Worm (Caenorhabditis elegans) whole organism, L2 larva: Measurements from ENCODE around the gene kdin-1.
A peak's percentile ranks its signal among the peaks of the same experiment; 100 is the strongest.

Experiments
- C34F6.9 ChIP-seq: fragments of 150-350 bp; optimal IDR thresholded peaks from 2 replicates; lab custom pipeline; 2014; ENCODE audit warnings: missing biosample characterization, missing genetic modification characterization
- F13H6.1 ChIP-seq: sonication (generic microtip); optimal IDR thresholded peaks from 2 replicates; lab custom pipeline; 2016; ENCODE audit warnings: missing genetic modification characterization, missing compliant biosample characterization
- Y55F3AM.14 ChIP-seq: fragments of 200-800 bp; sonication (Bioruptor generic); optimal IDR thresholded peaks from 2 replicates; lab custom pipeline; 2018; ENCODE audit warnings: mild to moderate bottlenecking, missing genetic modification characterization, missing compliant biosample characterization
- aly-2 ChIP-seq: fragments of 150-350 bp; optimal IDR thresholded peaks from 2 replicates; lab custom pipeline; 2014; ENCODE audit warnings: missing biosample characterization, missing genetic modification characterization
- ama-1 ChIP-seq: fragments of 150-350 bp; optimal IDR thresholded peaks from 2 replicates; lab custom pipeline; 2018; ENCODE audit warnings: inconsistent platforms
- blmp-1 ChIP-seq: sonication (generic microtip); optimal IDR thresholded peaks from 2 replicates; lab custom pipeline; 2017; ENCODE audit warnings: missing genetic modification characterization, mild to moderate bottlenecking, missing compliant biosample characterization, antibody characterized with exemption, moderate library complexity; ENCODE audit not compliant: insufficient read depth
- ceh-16 ChIP-seq: fragments of 150-350 bp; optimal IDR thresholded peaks from 2 replicates; lab custom pipeline; 2014; ENCODE audit warnings: missing biosample characterization, missing genetic modification characterization
- ceh-82 ChIP-seq: fragments of 150-350 bp; optimal IDR thresholded peaks from 2 replicates; lab custom pipeline; 2014; ENCODE audit warnings: missing biosample characterization, missing genetic modification characterization
- crh-2 ChIP-seq: sonication (generic microtip); optimal IDR thresholded peaks from 2 replicates; lab custom pipeline; 2017; ENCODE audit warnings: missing biosample characterization, missing genetic modification characterization
- dmd-4 ChIP-seq: sonication (generic microtip); optimal IDR thresholded peaks from 2 replicates; lab custom pipeline; 2017; ENCODE audit warnings: missing biosample characterization, missing genetic modification characterization
- elt-1 ChIP-seq: fragments of 150-350 bp; optimal IDR thresholded peaks from 2 replicates; lab custom pipeline; 2014; ENCODE audit warnings: missing biosample characterization, missing genetic modification characterization
- elt-3 ChIP-seq: sonication (generic microtip); optimal IDR thresholded peaks from 2 replicates; lab custom pipeline; 2017; ENCODE audit warnings: missing biosample characterization, missing genetic modification characterization
- fos-1 ChIP-seq: fragments of 150-350 bp; optimal IDR thresholded peaks from 2 replicates; lab custom pipeline; 2014; ENCODE audit warnings: missing biosample characterization, missing genetic modification characterization
- lin-11 ChIP-seq: fragments of 150-350 bp; sonication (generic microtip); optimal IDR thresholded peaks from 2 replicates; lab custom pipeline; 2014; ENCODE audit warnings: missing biosample characterization, missing genetic modification characterization, inconsistent platforms, mixed read lengths
- lin-39 ChIP-seq: fragments of 150-350 bp; optimal IDR thresholded peaks from 2 replicates; lab custom pipeline; 2014; ENCODE audit warnings: missing biosample characterization, missing genetic modification reagents, missing genetic modification characterization
- lsy-2 ChIP-seq, 2 experiments: fragments of 150-350 bp in 1 of 2; sonication (generic microtip) in 1 of 2; optimal IDR thresholded peaks; 2 replicates each; lab custom pipeline; 2014 to 2017; ENCODE audit warnings: missing biosample characterization in 2 of 2, missing genetic modification characterization in 2 of 2
- mdl-1 ChIP-seq, 2 experiments: fragments of 150-350 bp in 1 of 2; sonication (generic microtip) in 1 of 2; optimal IDR thresholded peaks; 2 replicates each; lab custom pipeline; 2017; ENCODE audit warnings: missing biosample characterization in 2 of 2, missing genetic modification characterization in 2 of 2
- nhr-10 ChIP-seq: sonication (generic microtip); optimal IDR thresholded peaks from 2 replicates; lab custom pipeline; 2017; ENCODE audit warnings: missing biosample characterization, missing genetic modification characterization
- nhr-11 ChIP-seq: fragments of 150-350 bp; optimal IDR thresholded peaks from 2 replicates; lab custom pipeline; 2014; ENCODE audit warnings: missing biosample characterization, missing genetic modification characterization
- nhr-12 ChIP-seq: fragments of 150-350 bp; optimal IDR thresholded peaks from 2 replicates; lab custom pipeline; 2014; ENCODE audit warnings: missing biosample characterization, missing genetic modification characterization
- nhr-23 ChIP-seq: fragments of 150-350 bp; optimal IDR thresholded peaks from 2 replicates; lab custom pipeline; 2014; ENCODE audit warnings: missing biosample characterization, missing genetic modification reagents, missing genetic modification characterization
- nhr-237 ChIP-seq: fragments of 150-350 bp; optimal IDR thresholded peaks from 2 replicates; lab custom pipeline; 2014; ENCODE audit warnings: missing biosample characterization, missing genetic modification characterization
- nhr-25 ChIP-seq: fragments of 150-350 bp; sonication (generic microtip); optimal IDR thresholded peaks from 3 replicates; lab custom pipeline; 2014; ENCODE audit warnings: missing biosample characterization, missing genetic modification characterization
- nhr-6 ChIP-seq: fragments of 150-350 bp; optimal IDR thresholded peaks from 2 replicates; lab custom pipeline; 2014; ENCODE audit warnings: missing biosample characterization, missing genetic modification characterization
- nhr-77 ChIP-seq: fragments of 150-350 bp; optimal IDR thresholded peaks from 2 replicates; lab custom pipeline; 2014; ENCODE audit warnings: missing biosample characterization, missing genetic modification characterization
- peb-1 ChIP-seq: fragments of 150-350 bp; optimal IDR thresholded peaks from 2 replicates; lab custom pipeline; 2014; ENCODE audit warnings: missing biosample characterization, missing genetic modification characterization
- sem-4 ChIP-seq: fragments of 150-350 bp; optimal IDR thresholded peaks from 2 replicates; lab custom pipeline; 2014; ENCODE audit warnings: missing biosample characterization, missing genetic modification reagents, missing genetic modification characterization
- skn-1 ChIP-seq: sonication (generic microtip); optimal IDR thresholded peaks from 2 replicates; lab custom pipeline; 2017; ENCODE audit warnings: missing biosample characterization, missing genetic modification characterization
- sma-3 ChIP-seq: sonication (generic microtip); optimal IDR thresholded peaks from 2 replicates; lab custom pipeline; 2016; ENCODE audit warnings: missing genetic modification reagents, missing genetic modification characterization, missing compliant biosample characterization
- snpc-4 ChIP-seq: fragments of 150-350 bp; optimal IDR thresholded peaks from 2 replicates; lab custom pipeline; 2014; ENCODE audit warnings: missing biosample characterization, missing genetic modification characterization
- unc-39 ChIP-seq: fragments of 150-350 bp; optimal IDR thresholded peaks from 2 replicates; lab custom pipeline; 2014; ENCODE audit warnings: missing biosample characterization, missing genetic modification characterization
- unc-55 ChIP-seq: fragments of 150-350 bp; sonication (generic microtip); optimal IDR thresholded peaks from 3 replicates; lab custom pipeline; 2014; ENCODE audit warnings: missing biosample characterization, missing genetic modification reagents, missing genetic modification characterization
- zag-1 ChIP-seq: fragments of 150-350 bp; optimal IDR thresholded peaks from 2 replicates; lab custom pipeline; 2014; ENCODE audit warnings: missing biosample characterization, missing genetic modification characterization
- ztf-11 ChIP-seq: sonication (generic microtip); optimal IDR thresholded peaks from 2 replicates; lab custom pipeline; 2017; ENCODE audit warnings: missing biosample characterization, missing genetic modification characterization

Gene kdin-1

ce11 chrIV:11036222-11036621 lies 2.2 kb upstream of the kdin-1 start, which contains the start of gene fkb-1 (continued):
- TF ChIP-seq nhr-25 (tag; lab: Kevin White, UChicago) (peak; percentile 38), unc-55 (GFP tag; lab: Kevin White, UChicago) (peak; percentile 79)
- TF ChIP-seq, all 48 proteins: peak for 17

- TF ChIP-seq mdl-1 (tag; optimal IDR thresholded peaks at IDR 0.05; lab: Kevin White, UChicago) (no peak), zag-1 (tag; lab: Kevin White, UChicago) (peak; percentile 22), ceh-82 (no peak), ceh-16 (tag; lab: Kevin White, UChicago) (no peak), nhr-237 (tag; lab: Kevin White, UChicago) (no peak), crh-2 (tag; lab: Kevin White, UChicago) (no peak), elt-1 (tag; lab: Kevin White, UChicago) (no peak), nhr-23 (no peak), ama-1 (lab: Kevin White, UChicago) (no peak), lsy-2 (tag; optimal IDR thresholded peaks at IDR 0.05; lab: Kevin White, UChicago) (peak in 1 of 2 experiments; percentile 33), snpc-4 (tag; lab: Kevin White, UChicago) (no peak), nhr-12 (tag; lab: Kevin White, UChicago) (no peak), fos-1 (peak; percentile 73), sma-3 (no peak), nhr-10 (tag; lab: Kevin White, UChicago) (no peak), dmd-4 (tag; lab: Kevin White, UChicago) (no peak), C34F6.9 (no peak), lin-39 (tag; lab: Kevin White, UChicago) (no peak), skn-1 (no peak), Y55F3AM.14 (GFP tag; lab: Kevin White, UChicago) (no peak), F13H6.1 (tag; lab: Kevin White, UChicago) (no peak), blmp-1 (tag; lab: Kevin White, UChicago) (no peak), peb-1 (tag; lab: Kevin White, UChicago) (no peak)
Observed at ce11 chrIV:11037118-11037719, 1.2 kb upstream of the kdin-1 start.

- TF ChIP-seq sma-3 (no peak), lin-39 (tag; lab: Kevin White, UChicago) (no peak), nhr-77 (tag; lab: Kevin White, UChicago) (no peak), Y55F3AM.14 (GFP tag; lab: Kevin White, UChicago) (no peak), lin-11 (tag; lab: Kevin White, UChicago) (no peak), nhr-25 (tag; lab: Kevin White, UChicago) (no peak), lsy-2 (tag; optimal IDR thresholded peaks at IDR 0.05; lab: Kevin White, UChicago) (no peak), unc-39 (tag; lab: Kevin White, UChicago) (no peak), nhr-11 (tag; lab: Kevin White, UChicago) (no peak), ztf-11 (tag; lab: Kevin White, UChicago) (no peak), elt-3 (tag; lab: Kevin White, UChicago) (no peak), ceh-16 (tag; lab: Kevin White, UChicago) (no peak)
- TF ChIP-seq, all 48 proteins: peak for 0
Observed at ce11 chrIV:11038218-11038617, 237 bp upstream of the kdin-1 start.

ce11 chrIV:11038665-11039064 lies 210 bp downstream of the kdin-1 start:
- TF ChIP-seq nhr-6 (tag; lab: Kevin White, UChicago) (no peak), unc-55 (GFP tag; lab: Kevin White, UChicago) (peak; percentile 64), C34F6.9 (peak; percentile 53)

ce11 chrIV:11044377-11044776 lies 5.9 kb downstream of the kdin-1 start:
- TF ChIP-seq unc-39 (tag; lab: Kevin White, UChicago) (no peak), aly-2 (tag; lab: Kevin White, UChicago) (no peak), nhr-25 (tag; lab: Kevin White, UChicago) (no peak), nhr-6 (tag; lab: Kevin White, UChicago) (no peak), fos-1 (no peak), ceh-82 (no peak), blmp-1 (tag; lab: Kevin White, UChicago) (no peak), dmd-4 (tag; lab: Kevin White, UChicago) (no peak), sem-4 (tag; lab: Kevin White, UChicago) (no peak), C34F6.9 (no peak)
